Worm (Caenorhabditis elegans): Measurements from ENCODE around the gene F52E1.14.

- TF ChIP-seq ceh-32 (tag; optimal IDR thresholded peaks at IDR 0.05; ENCODE audit: poor library complexity) (no peak), nhr-237 (tag; optimal IDR thresholded peaks at IDR 0.05) (no peak), aha-1 (tag) (peak; percentile 92), ZK546.5 (tag; optimal IDR thresholded peaks at IDR 0.05) (no peak), dve-1 (tag; optimal IDR thresholded peaks at IDR 0.05; ENCODE audit: insufficient read depth) (no peak), nhr-28 (tag; optimal IDR thresholded peaks at IDR 0.05) (no peak), egl-43 (GFP tag; IDR thresholded peaks at IDR 0.05) (no peak), mep-1 (tag; optimal IDR thresholded peaks at IDR 0.05) (no peak), nhr-76 (tag; optimal IDR thresholded peaks at IDR 0.05) (no peak)
Measured at ce11 chrV:8357756-8358155, 26.0 kb upstream of the F52E1.14 start.
